Fruit fly (Drosophila melanogaster) whole organism, embryonic: ENCODE data around the gene CG13724.

Experiments
- Ada2b ChIP-seq: fragments of 200-800 bp; sonication (Bioruptor generic); IDR thresholded peaks from 2 replicates; pipeline ENCODE4 v1.3.6; 2022; ENCODE audit warnings: missing biosample characterization, missing genetic modification characterization
- Aef1 ChIP-seq: fragments of 200-800 bp; sonication (Bioruptor generic); IDR thresholded peaks from 3 replicates; pipeline ENCODE4 v1.3.6; 2022; ENCODE audit warnings: missing biosample characterization, missing genetic modification characterization
- Atf6 ChIP-seq: fragments of 200-800 bp; sonication (Bioruptor generic); IDR thresholded peaks from 2 replicates; pipeline ENCODE4 v1.3.6; 2022; ENCODE audit warnings: missing biosample characterization, missing genetic modification characterization
- B-H1 ChIP-seq: fragments of 200-800 bp; sonication (Bioruptor generic); IDR thresholded peaks from 3 replicates; pipeline ENCODE4 v1.3.6; 2022; ENCODE audit warnings: missing biosample characterization, missing genetic modification characterization
- BtbVII ChIP-seq: fragments of 200-800 bp; sonication (Bioruptor generic); optimal IDR thresholded peaks from 3 replicates; lab custom pipeline; 2017; ENCODE audit warnings: missing biosample characterization, mild to moderate bottlenecking, missing genetic modification characterization
- C15 ChIP-seq: fragments of 200-800 bp; sonication (Bioruptor generic); IDR thresholded peaks from 3 replicates; pipeline ENCODE4 v1.3.6; 2022; ENCODE audit warnings: missing biosample characterization, missing genetic modification characterization
- CG10543 ChIP-seq: fragments of 200-800 bp; sonication (Bioruptor generic); optimal IDR thresholded peaks from 3 replicates; lab custom pipeline; 2017; ENCODE audit warnings: missing biosample characterization, mild to moderate bottlenecking, missing genetic modification characterization, moderate library complexity
- CG11247 ChIP-seq: fragments of 200-800 bp; sonication (Bioruptor generic); IDR thresholded peaks from 2 replicates; pipeline ENCODE4 v1.3.6; 2022; ENCODE audit warnings: missing biosample characterization, missing genetic modification characterization
- CG12391 ChIP-seq: fragments of 200-800 bp; sonication (Bioruptor generic); optimal IDR thresholded peaks from 3 replicates; lab custom pipeline; 2018; ENCODE audit warnings: missing biosample characterization, mild to moderate bottlenecking, missing genetic modification characterization, moderate library complexity
- CG14965 ChIP-seq: fragments of 200-800 bp; sonication (Bioruptor generic); optimal IDR thresholded peaks from 2 replicates; lab custom pipeline; 2016; ENCODE audit warnings: missing biosample characterization, missing genetic modification characterization, borderline replicate concordance
- CG17328 ChIP-seq: fragments of 200-800 bp; sonication (Bioruptor generic); IDR thresholded peaks from 2 replicates; pipeline ENCODE4 v1.3.6; 2022; ENCODE audit warnings: missing biosample characterization, missing genetic modification characterization
- CG1832 ChIP-seq: fragments of 200-800 bp; sonication (Bioruptor generic); optimal IDR thresholded peaks from 2 replicates; lab custom pipeline; 2017; ENCODE audit warnings: missing biosample characterization, mild to moderate bottlenecking, missing genetic modification characterization, inconsistent platforms
- CG2120 ChIP-seq: fragments of 200-800 bp; sonication (Bioruptor generic); optimal IDR thresholded peaks from 3 replicates; lab custom pipeline; 2016; ENCODE audit warnings: missing biosample characterization, missing genetic modification characterization
- CG30403 ChIP-seq: fragments of 200-800 bp; sonication (Bioruptor generic); optimal IDR thresholded peaks from 3 replicates; lab custom pipeline; 2016; ENCODE audit warnings: missing biosample characterization, missing genetic modification characterization
- CG31388 ChIP-seq: fragments of 200-800 bp; sonication (Bioruptor generic); optimal IDR thresholded peaks from 2 replicates; lab custom pipeline; 2016; ENCODE audit warnings: missing biosample characterization, missing genetic modification characterization
- CG3407 ChIP-seq: fragments of 200-800 bp; sonication (Bioruptor generic); optimal IDR thresholded peaks from 2 replicates; lab custom pipeline; 2018; ENCODE audit warnings: missing biosample characterization, mild to moderate bottlenecking, missing genetic modification characterization
- CG34376 ChIP-seq: fragments of 200-800 bp; sonication (Bioruptor generic); optimal IDR thresholded peaks from 2 replicates; lab custom pipeline; 2018; ENCODE audit warnings: missing biosample characterization, mild to moderate bottlenecking, missing genetic modification characterization
- CG4404 ChIP-seq: fragments of 200-800 bp; sonication (Bioruptor generic); IDR thresholded peaks from 2 replicates; pipeline ENCODE4 v1.3.6; 2022; ENCODE audit warnings: missing biosample characterization, missing genetic modification characterization
- CG6854 ChIP-seq: fragments of 200-800 bp; sonication (Bioruptor generic); optimal IDR thresholded peaks from 3 replicates; lab custom pipeline; 2017; ENCODE audit warnings: missing biosample characterization, mild to moderate bottlenecking, missing genetic modification characterization
- CG7372 ChIP-seq: fragments of 200-800 bp; sonication (Bioruptor generic); IDR thresholded peaks from 2 replicates; pipeline ENCODE4 v1.3.6; 2022; ENCODE audit warnings: missing biosample characterization, missing genetic modification characterization
- CG7963 ChIP-seq: fragments of 200-800 bp; sonication (Bioruptor generic); IDR thresholded peaks from 3 replicates; pipeline ENCODE4 v1.3.6; 2022; ENCODE audit warnings: missing biosample characterization, missing genetic modification characterization; ENCODE audit not compliant: partially characterized antibody
- CG8388 ChIP-seq: fragments of 200-800 bp; sonication (Bioruptor generic); optimal IDR thresholded peaks from 2 replicates; lab custom pipeline; 2019; ENCODE audit warnings: missing biosample characterization, mild to moderate bottlenecking, missing genetic modification characterization, moderate library complexity
- Camta ChIP-seq: fragments of 200-800 bp; sonication (Bioruptor generic); optimal IDR thresholded peaks from 2 replicates; lab custom pipeline; 2016; ENCODE audit warnings: missing biosample characterization, missing genetic modification characterization
- CrebB ChIP-seq: fragments of 200-800 bp; sonication (Bioruptor generic); optimal IDR thresholded peaks from 3 replicates; lab custom pipeline; 2018; ENCODE audit warnings: missing biosample characterization, mild to moderate bottlenecking, missing genetic modification characterization
- Dbx ChIP-seq: fragments of 200-800 bp; sonication (Bioruptor generic); IDR thresholded peaks from 3 replicates; pipeline ENCODE4 v1.3.6; 2022; ENCODE audit warnings: missing biosample characterization, missing genetic modification characterization
- HHEX ChIP-seq: fragments of 200-800 bp; sonication (Bioruptor generic); optimal IDR thresholded peaks from 3 replicates; lab custom pipeline; 2017; ENCODE audit warnings: missing biosample characterization, mild to moderate bottlenecking, missing genetic modification characterization, missing genetic modification reagents
- Hand ChIP-seq: fragments of 200-800 bp; sonication (Bioruptor generic); optimal IDR thresholded peaks from 2 replicates; lab custom pipeline; 2017; ENCODE audit warnings: mild to moderate bottlenecking, missing biosample characterization, missing genetic modification reagents, missing genetic modification characterization
- Nf-YB ChIP-seq: fragments of 200-800 bp; sonication (Bioruptor generic); optimal IDR thresholded peaks from 3 replicates; lab custom pipeline; 2019; ENCODE audit warnings: missing biosample characterization, mild to moderate bottlenecking, missing genetic modification characterization, moderate library complexity
- PHDP ChIP-seq: fragments of 200-800 bp; sonication (Bioruptor generic); optimal IDR thresholded peaks from 3 replicates; lab custom pipeline; 2018; ENCODE audit warnings: missing biosample characterization, mild to moderate bottlenecking, missing genetic modification characterization, moderate library complexity
- Sox102F ChIP-seq: fragments of 200-800 bp; sonication (Bioruptor generic); optimal IDR thresholded peaks from 2 replicates; lab custom pipeline; 2018; ENCODE audit warnings: missing biosample characterization, mild to moderate bottlenecking, missing genetic modification characterization, moderate library complexity
- Xrp1 ChIP-seq: fragments of 200-800 bp; sonication (Bioruptor generic); IDR thresholded peaks from 2 replicates; pipeline ENCODE4 v1.3.6; 2022; ENCODE audit warnings: missing biosample characterization, missing genetic modification characterization
- al ChIP-seq: fragments of 200-800 bp; sonication (Bioruptor generic); IDR thresholded peaks from 2 replicates; pipeline ENCODE4 v1.3.6; 2022; ENCODE audit warnings: missing biosample characterization, missing genetic modification characterization
- ase ChIP-seq: fragments of 200-800 bp; sonication (Bioruptor generic); IDR thresholded peaks from 3 replicates; pipeline ENCODE4 v1.3.6; 2022; ENCODE audit warnings: missing biosample characterization, missing genetic modification characterization
- caup ChIP-seq: fragments of 200-800 bp; sonication (Bioruptor generic); optimal IDR thresholded peaks from 3 replicates; lab custom pipeline; 2017; ENCODE audit warnings: missing biosample characterization, mild to moderate bottlenecking, missing genetic modification characterization, moderate library complexity; ENCODE audit not compliant: severe bottlenecking
- cwo ChIP-seq: fragments of 200-800 bp; sonication (Bioruptor generic); optimal IDR thresholded peaks from 3 replicates; lab custom pipeline; 2017; ENCODE audit warnings: missing biosample characterization, missing genetic modification characterization, mild to moderate bottlenecking, moderate library complexity, missing genetic modification reagents
- danr ChIP-seq: fragments of 200-800 bp; sonication (Bioruptor generic); IDR thresholded peaks from 2 replicates; pipeline ENCODE4 v1.3.6; 2022; ENCODE audit warnings: missing biosample characterization, missing genetic modification characterization
- dysf ChIP-seq: fragments of 200-800 bp; sonication (Bioruptor generic); IDR thresholded peaks from 3 replicates; pipeline ENCODE4 v1.3.6; 2022; ENCODE audit warnings: missing biosample characterization, missing genetic modification characterization
- fd96Cb ChIP-seq: fragments of 200-800 bp; sonication (Bioruptor generic); optimal IDR thresholded peaks from 2 replicates; lab custom pipeline; 2018; ENCODE audit warnings: missing biosample characterization, mild to moderate bottlenecking, missing genetic modification characterization, moderate library complexity
- gem ChIP-seq: fragments of 200-800 bp; sonication (Bioruptor generic); optimal IDR thresholded peaks from 2 replicates; lab custom pipeline; 2019; ENCODE audit warnings: missing biosample characterization, mild to moderate bottlenecking, missing genetic modification characterization, moderate library complexity
- lmd ChIP-seq: fragments of 200-800 bp; sonication (Bioruptor generic); IDR thresholded peaks from 2 replicates; pipeline ENCODE4 v1.3.6; 2022; ENCODE audit warnings: missing biosample characterization, missing genetic modification characterization
- lola ChIP-seq, 3 experiments: fragments of >200 bp in 2 of 3; fragments of 200-800 bp in 1 of 3; sonication (Bioruptor generic) in 1 of 3; optimal IDR thresholded peaks; 2 replicates each; lab custom pipeline; 2017 to 2019; ENCODE audit warnings: missing biosample characterization in 3 of 3, missing genetic modification characterization in 3 of 3, mild to moderate bottlenecking in 1 of 3, moderate library complexity in 1 of 3
- odd ChIP-seq: fragments of 200-800 bp; sonication (Bioruptor generic); optimal IDR thresholded peaks from 2 replicates; lab custom pipeline; 2017; ENCODE audit warnings: missing biosample characterization, mild to moderate bottlenecking, missing genetic modification characterization
- onecut ChIP-seq: fragments of 200-800 bp; sonication (Bioruptor generic); IDR thresholded peaks from 2 replicates; pipeline ENCODE4 v1.3.6; 2022; ENCODE audit warnings: missing biosample characterization, missing genetic modification characterization
- sima ChIP-seq: fragments of 200-800 bp; sonication (Bioruptor generic); optimal IDR thresholded peaks from 2 replicates; lab custom pipeline; 2016; ENCODE audit warnings: missing biosample characterization, missing genetic modification characterization
- stc ChIP-seq: fragments of 200-800 bp; sonication (Bioruptor generic); IDR thresholded peaks from 2 replicates; pipeline ENCODE4 v1.3.6; 2022; ENCODE audit warnings: missing biosample characterization, missing genetic modification characterization
- tgo ChIP-seq: fragments of 200-800 bp; sonication (Bioruptor generic); IDR thresholded peaks from 3 replicates; pipeline ENCODE4 v1.3.6; 2022; ENCODE audit warnings: missing biosample characterization, missing genetic modification characterization
- ttk ChIP-seq: fragments of 200-800 bp; sonication (Bioruptor generic); IDR thresholded peaks from 2 replicates; pipeline ENCODE4 v2.1.2; 2022; ENCODE audit warnings: missing biosample characterization, missing genetic modification characterization
- vvl ChIP-seq: fragments of 200-800 bp; sonication (Bioruptor generic); IDR thresholded peaks from 2 replicates; pipeline ENCODE4 v1.3.6; 2022; ENCODE audit warnings: missing biosample characterization, missing genetic modification characterization
- wdn ChIP-seq: fragments of 200-800 bp; sonication (Bioruptor generic); IDR thresholded peaks from 2 replicates; pipeline ENCODE4 v1.3.6; 2022; ENCODE audit warnings: missing biosample characterization, missing genetic modification characterization

CG13724 gene

DNA sequence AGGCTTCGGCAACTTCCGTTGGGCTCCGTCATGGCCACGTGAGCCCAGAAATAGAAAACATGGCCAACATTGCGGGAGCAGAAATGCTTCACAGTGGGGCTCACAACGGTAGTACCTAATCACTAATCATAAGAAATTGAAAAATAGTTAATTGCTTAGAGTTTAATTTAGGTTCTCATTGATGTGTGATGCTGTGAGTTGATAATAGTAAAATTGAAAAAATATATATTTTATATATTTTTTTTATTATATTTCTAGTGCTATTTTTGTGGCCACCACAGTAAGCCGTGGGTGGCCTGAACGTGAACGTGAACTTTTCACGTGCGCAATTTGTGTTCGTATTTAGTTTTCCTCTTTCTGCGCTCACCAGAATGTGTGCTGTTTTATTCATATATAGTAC lies 12.1 kb upstream of the CG13724 start (continued):
- TF ChIP-seq Aef1 (0 out of 3 replicates have a peak, but pooled peaks have one; percentile 12), tgo (GFP tag; lab: Robert Waterston, UW) (peak; percentile 52; the same call in 2 of the 3 replicates), gem (tag; lab: Kevin White, UChicago) (peak; percentile 66), CG7963 (GFP tag; lab: Robert Waterston, UW) (no peak), ttk (GFP tag; lab: Robert Waterston, UW) (0 out of 2 replicates have a peak, but pooled peaks have one; percentile 31), HHEX (GFP tag; lab: Kevin White, UChicago) (peak; percentile 37), CG4404 (peak; percentile 32; the same call in 1 of the 2 replicates), CG2120 (GFP tag; lab: Kevin White, UChicago) (peak; percentile 31), Xrp1 (GFP tag; lab: Robert Waterston, UW) (peak; percentile 75; the same call in 1 of the 2 replicates), dysf (peak; percentile 55; the same call in 1 of the 3 replicates), Camta (no peak), Hand (GFP tag; lab: Kevin White, UChicago) (peak; percentile 20), BtbVII (GFP tag; lab: Kevin White, UChicago) (peak; percentile 54), danr (GFP tag; lab: Robert Waterston, UW) (no peak), CG8388 (GFP tag; lab: Kevin White, UChicago) (peak; percentile 17), Dbx (GFP tag; lab: Robert Waterston, UW) (0 out of 3 replicates have a peak, but pooled peaks have one; percentile 50), B-H1 (GFP tag; lab: Robert Waterston, UW) (0 out of 3 replicates have a peak, but pooled peaks have one; percentile 45), CG11247 (GFP tag; lab: Robert Waterston, UW) (0 out of 2 replicates have a peak, but pooled peaks have one; percentile 36), Atf6 (GFP tag; lab: Robert Waterston, UW) (0 out of 2 replicates have a peak, but pooled peaks have one; percentile 38), CG30403 (GFP tag; lab: Kevin White, UChicago) (peak; percentile 2), sima (GFP tag; lab: Kevin White, UChicago) (no peak), stc (peak; percentile 42; the same call in 1 of the 2 replicates), CG1832 (GFP tag; lab: Kevin White, UChicago) (no peak), CG34376 (GFP tag; lab: Kevin White, UChicago) (no peak), odd (GFP tag; lab: Kevin White, UChicago) (peak; percentile 2), CrebB (tag; lab: Kevin White, UChicago) (no peak), Sox102F (GFP tag; lab: Kevin White, UChicago) (peak; percentile 39), onecut (peak; percentile 23; the same call in 1 of the 2 replicates), CG6854 (GFP tag; lab: Kevin White, UChicago) (peak; percentile 9), CG17328 (GFP tag; lab: Robert Waterston, UW) (0 out of 2 replicates have a peak, but pooled peaks have one; percentile 45), CG31388 (GFP tag; lab: Kevin White, UChicago) (no peak), CG14965 (GFP tag; lab: Kevin White, UChicago) (no peak), cwo (GFP tag; lab: Kevin White, UChicago) (peak; percentile 68), lmd (GFP tag; lab: Robert Waterston, UW) (peak; percentile 53), ase (GFP tag; lab: Robert Waterston, UW) (0 out of 3 replicates have a peak, but pooled peaks have one; percentile 15), Ada2b (GFP tag; lab: Robert Waterston, UW) (peak; percentile 62), CG3407 (no peak), Nf-YB (GFP tag; lab: Kevin White, UChicago) (no peak), PHDP (peak; percentile 37), wdn (GFP tag; lab: Robert Waterston, UW) (0 out of 2 replicates have a peak, but pooled peaks have one; percentile 14), al (GFP tag; lab: Robert Waterston, UW) (0 out of 2 replicates have a peak, but pooled peaks have one; percentile 13), CG7372 (GFP tag; lab: Robert Waterston, UW) (0 out of 2 replicates have a peak, but pooled peaks have one; percentile 51), CG10543 (GFP tag; lab: Kevin White, UChicago) (peak; percentile 13), fd96Cb (tag; lab: Kevin White, UChicago) (peak; percentile 28), caup (GFP tag; lab: Kevin White, UChicago) (peak; percentile 57), lola (GFP tag; optimal IDR thresholded peaks at IDR 0.05; lab: Kevin White, UChicago) (no peak), C15 (0 out of 3 replicates have a peak, but pooled peaks have one; percentile 8), vvl (GFP tag; lab: Robert Waterston, UW) (peak; percentile 73), CG12391 (tag; lab: Kevin White, UChicago) (peak; percentile 33)
